Fruit fly (Drosophila melanogaster) whole organism, prepupa: ENCODE data around the gene CG9500.
A peak's percentile ranks its signal among the peaks of the same experiment; 100 is the strongest.

Experiments used
- Blimp-1 ChIP-seq: fragments of 200-800 bp; sonication (Bioruptor generic); optimal IDR thresholded peaks from 3 replicates; lab custom pipeline; 2017; ENCODE audit warnings: missing biosample characterization, missing genetic modification characterization, mild to moderate bottlenecking, moderate library complexity, missing genetic modification reagents
- CG10631 ChIP-seq: fragments of 200-800 bp; sonication (Bioruptor generic); optimal IDR thresholded peaks from 2 replicates; lab custom pipeline; 2016; ENCODE audit warnings: missing biosample characterization, missing genetic modification characterization
- CG11294 ChIP-seq: fragments of 200-800 bp; sonication (Bioruptor generic); IDR thresholded peaks from 2 replicates; pipeline ENCODE4 v1.3.6; 2022; ENCODE audit warnings: missing biosample characterization, missing genetic modification characterization
- CG11902 ChIP-seq: fragments of 200-800 bp; sonication (Bioruptor generic); optimal IDR thresholded peaks from 3 replicates; lab custom pipeline; 2016; ENCODE audit warnings: missing biosample characterization, missing genetic modification characterization
- CG3032 ChIP-seq: fragments of 200-800 bp; optimal IDR thresholded peaks from 2 replicates; lab custom pipeline; 2019; ENCODE audit warnings: missing biosample characterization, mild to moderate bottlenecking, missing genetic modification characterization, moderate library complexity
- CG31627 ChIP-seq: fragments of 200-800 bp; sonication (Bioruptor generic); optimal IDR thresholded peaks from 3 replicates; lab custom pipeline; 2016; ENCODE audit warnings: missing biosample characterization, missing genetic modification characterization
- CG32006 ChIP-seq: fragments of 200-800 bp; sonication (Bioruptor generic); optimal IDR thresholded peaks from 3 replicates; lab custom pipeline; 2017; ENCODE audit warnings: missing biosample characterization, mild to moderate bottlenecking, missing genetic modification characterization
- CG34406 ChIP-seq: fragments of 200-800 bp; sonication (Bioruptor generic); optimal IDR thresholded peaks from 3 replicates; lab custom pipeline; 2016; ENCODE audit warnings: missing biosample characterization, missing genetic modification characterization
- CG3919 ChIP-seq: fragments of 200-800 bp; sonication (Bioruptor generic); optimal IDR thresholded peaks from 3 replicates; lab custom pipeline; 2016; ENCODE audit warnings: missing biosample characterization, missing genetic modification characterization
- CG4318 ChIP-seq: fragments of 200-800 bp; sonication (Bioruptor generic); optimal IDR thresholded peaks from 3 replicates; lab custom pipeline; 2017; ENCODE audit warnings: missing biosample characterization, mild to moderate bottlenecking, missing genetic modification characterization
- CG6163 ChIP-seq: fragments of 200-800 bp; sonication (Bioruptor generic); IDR thresholded peaks from 3 replicates; pipeline ENCODE4 v1.3.6; 2022; ENCODE audit warnings: missing biosample characterization, missing genetic modification characterization
- CG6808 ChIP-seq: fragments of 200-800 bp; sonication (Bioruptor generic); optimal IDR thresholded peaks from 3 replicates; lab custom pipeline; 2017; ENCODE audit warnings: missing biosample characterization, missing genetic modification characterization, mild to moderate bottlenecking, moderate library complexity, missing genetic modification reagents
- CG6854 ChIP-seq: fragments of 200-800 bp; sonication (Bioruptor generic); optimal IDR thresholded peaks from 2 replicates; lab custom pipeline; 2017; ENCODE audit warnings: missing biosample characterization, mild to moderate bottlenecking, missing genetic modification characterization
- CG7368 ChIP-seq: fragments of 200-800 bp; sonication (Bioruptor generic); optimal IDR thresholded peaks from 3 replicates; lab custom pipeline; 2016; ENCODE audit warnings: missing biosample characterization, missing genetic modification characterization
- CG8119 ChIP-seq: fragments of 200-800 bp; sonication (Bioruptor generic); IDR thresholded peaks from 3 replicates; pipeline ENCODE4 v1.3.6; 2022; ENCODE audit warnings: missing biosample characterization, missing genetic modification characterization
- CG8632 ChIP-seq: fragments of 200-800 bp; sonication (Bioruptor generic); optimal IDR thresholded peaks from 3 replicates; lab custom pipeline; 2016; ENCODE audit warnings: missing biosample characterization, missing genetic modification characterization
- Eip75B ChIP-seq: fragments of 200-800 bp; sonication (Bioruptor generic); optimal IDR thresholded peaks from 3 replicates; lab custom pipeline; 2016; ENCODE audit warnings: missing biosample characterization, missing genetic modification characterization
- Eip78C ChIP-seq: fragments of 200-800 bp; sonication (Bioruptor generic); peaks from one replicate; lab custom pipeline; 2016; ENCODE audit warnings: missing biosample characterization, missing genetic modification characterization
- Eip93F ChIP-seq: fragments of 200-800 bp; sonication (Bioruptor generic); optimal IDR thresholded peaks from 2 replicates; lab custom pipeline; 2016; ENCODE audit warnings: missing biosample characterization, mild to moderate bottlenecking, missing genetic modification characterization
- Ets21C ChIP-seq: fragments of 200-800 bp; sonication (Bioruptor generic); optimal IDR thresholded peaks from 3 replicates; lab custom pipeline; 2016; ENCODE audit warnings: missing biosample characterization, missing genetic modification characterization
- Hr39 ChIP-seq: fragments of 200-800 bp; sonication (Bioruptor generic); optimal IDR thresholded peaks from 2 replicates; lab custom pipeline; 2016; ENCODE audit warnings: missing biosample characterization, missing genetic modification characterization
- Hr4 ChIP-seq: fragments of 200-800 bp; sonication (Bioruptor generic); optimal IDR thresholded peaks from 3 replicates; lab custom pipeline; 2016; ENCODE audit warnings: missing biosample characterization, missing genetic modification characterization
- Lpt ChIP-seq: fragments of 200-800 bp; sonication (Bioruptor generic); optimal IDR thresholded peaks from 3 replicates; lab custom pipeline; 2016; ENCODE audit warnings: missing biosample characterization, missing genetic modification characterization
- OdsH ChIP-seq: fragments of 200-800 bp; sonication (Bioruptor generic); optimal IDR thresholded peaks from 3 replicates; lab custom pipeline; 2016; ENCODE audit warnings: missing biosample characterization, missing genetic modification characterization
- achi ChIP-seq: fragments of 200-800 bp; sonication (Bioruptor generic); optimal IDR thresholded peaks from 3 replicates; lab custom pipeline; 2016; ENCODE audit warnings: missing biosample characterization, missing genetic modification characterization
- cyc ChIP-seq: fragments of 200-800 bp; sonication (Bioruptor generic); optimal IDR thresholded peaks from 3 replicates; lab custom pipeline; 2016; ENCODE audit warnings: missing biosample characterization, missing genetic modification characterization
- dsx ChIP-seq: fragments of 200-800 bp; optimal IDR thresholded peaks from 3 replicates; lab custom pipeline; 2019; ENCODE audit warnings: missing biosample characterization, mild to moderate bottlenecking, missing genetic modification characterization, moderate library complexity; ENCODE audit not compliant: poor library complexity, severe bottlenecking
- eg ChIP-seq: fragments of 200-800 bp; sonication (Bioruptor generic); IDR thresholded peaks from 3 replicates; pipeline ENCODE4 v1.3.6; 2022; ENCODE audit warnings: missing biosample characterization, missing genetic modification characterization
- fkh ChIP-seq: fragments of 200-800 bp; sonication (Bioruptor generic); optimal IDR thresholded peaks from 3 replicates; lab custom pipeline; 2017; ENCODE audit warnings: missing biosample characterization, mild to moderate bottlenecking, missing genetic modification characterization, moderate library complexity
- lz ChIP-seq: fragments of 200-800 bp; sonication (Bioruptor generic); optimal IDR thresholded peaks from 3 replicates; lab custom pipeline; 2016; ENCODE audit warnings: missing biosample characterization, missing genetic modification characterization
- net ChIP-seq: fragments of 200-800 bp; sonication (Bioruptor generic); optimal IDR thresholded peaks from 3 replicates; lab custom pipeline; 2016; ENCODE audit warnings: missing biosample characterization, missing genetic modification characterization
- pdm3 ChIP-seq: fragments of 200-800 bp; sonication (Bioruptor generic); optimal IDR thresholded peaks from 3 replicates; lab custom pipeline; 2016; ENCODE audit warnings: missing biosample characterization, missing genetic modification characterization
- svp ChIP-seq: fragments of 200-800 bp; sonication (Bioruptor generic); peaks from one replicate; lab custom pipeline; 2016; ENCODE audit warnings: missing biosample characterization, missing genetic modification characterization
- topi ChIP-seq: fragments of 200-800 bp; sonication (Bioruptor generic); optimal IDR thresholded peaks from 3 replicates; lab custom pipeline; 2016; ENCODE audit warnings: missing biosample characterization, missing genetic modification characterization
- vri ChIP-seq: fragments of 200-800 bp; sonication (Bioruptor generic); optimal IDR thresholded peaks from 3 replicates; lab custom pipeline; 2016; ENCODE audit warnings: missing biosample characterization, mild to moderate bottlenecking, missing genetic modification characterization

CG9500 gene

dm6 chr2L:6358218-6358617, at the start of gene CG9500:
Gene CG9500, minus strand, starts transcription at chr2L:6358318.
- no peak for TF ChIP-seq cyc (GFP tag; lab: Kevin White, UChicago)
- TF ChIP-seq CG8119 (GFP tag; lab: Robert Waterston, UW): no peak
- no peak for TF ChIP-seq Blimp-1 (GFP tag; lab: Kevin White, UChicago)
- no peak for TF ChIP-seq Eip75B (GFP tag; lab: Kevin White, UChicago)
- TF ChIP-seq Eip78C: no peak
- TF ChIP-seq dsx (GFP tag; lab: Kevin White, UChicago): no peak
- no peak for TF ChIP-seq CG10631
- TF ChIP-seq Hr4: no peak
- TF ChIP-seq OdsH (GFP tag; lab: Kevin White, UChicago): no peak
- no peak for TF ChIP-seq topi (GFP tag; lab: Kevin White, UChicago)
- no peak for TF ChIP-seq svp
- TF ChIP-seq CG6163: no peak
- no peak for TF ChIP-seq Lpt (GFP tag; lab: Kevin White, UChicago)
- no peak for TF ChIP-seq CG31627
- TF ChIP-seq pdm3 (GFP tag; lab: Kevin White, UChicago): no peak
- TF ChIP-seq Eip93F (GFP tag; lab: Kevin White, UChicago): no peak
- no peak for TF ChIP-seq achi
- TF ChIP-seq CG11294 (GFP tag; lab: Robert Waterston, UW): no peak
- TF ChIP-seq vri (GFP tag; lab: Kevin White, UChicago): no peak
- TF ChIP-seq CG11902 (GFP tag; lab: Kevin White, UChicago): no peak

dm6 chr2L:6397149-6397548, 39.0 kb upstream of the CG9500 start, which contains the start of gene CG42369:
Gene CG42369, minus strand, starts transcription at chr2L:6397249.
- TF ChIP-seq cyc (GFP tag; lab: Kevin White, UChicago) (no peak), CG7368 (GFP tag; lab: Kevin White, UChicago) (no peak), eg (0 out of 3 replicates have a peak, but pooled peaks have one; percentile 13), fkh (GFP tag; lab: Kevin White, UChicago) (no peak), Eip78C (no peak), CG31627 (no peak), CG6808 (GFP tag; lab: Kevin White, UChicago) (no peak)

dm6 chr2L:6391469-6391868, 33.4 kb upstream of the CG9500 start:
- no peak for TF ChIP-seq Lpt (GFP tag; lab: Kevin White, UChicago)
- no peak for TF ChIP-seq CG6163
- no peak for TF ChIP-seq CG8632 (GFP tag; lab: Kevin White, UChicago)
- no peak for TF ChIP-seq CG31627
- TF ChIP-seq lz (GFP tag; lab: Kevin White, UChicago): no peak
- TF ChIP-seq OdsH (GFP tag; lab: Kevin White, UChicago): no peak
- no peak for TF ChIP-seq Blimp-1 (GFP tag; lab: Kevin White, UChicago)
- no peak for TF ChIP-seq CG4318
- no peak for TF ChIP-seq Ets21C
- TF ChIP-seq svp: no peak
- TF ChIP-seq CG10631: no peak
- TF ChIP-seq Eip75B (GFP tag; lab: Kevin White, UChicago): no peak
- TF ChIP-seq net (GFP tag; lab: Kevin White, UChicago): no peak
- no peak for TF ChIP-seq CG34406 (GFP tag; lab: Kevin White, UChicago)
- no peak for TF ChIP-seq Hr4
- no peak for TF ChIP-seq CG3032 (tag; lab: Kevin White, UChicago)
- TF ChIP-seq Hr39 (GFP tag; lab: Kevin White, UChicago): no peak
- TF ChIP-seq CG3919 (GFP tag; lab: Kevin White, UChicago): no peak
- TF ChIP-seq CG6854 (GFP tag; lab: Kevin White, UChicago): no peak

- TF ChIP-seq CG8119 (GFP tag; lab: Robert Waterston, UW) (no peak), cyc (GFP tag; lab: Kevin White, UChicago) (no peak), CG32006 (no peak), CG11902 (GFP tag; lab: Kevin White, UChicago) (no peak), CG31627 (no peak), svp (peak; percentile 94)
These were observed 28.9 kb upstream of the CG9500 start for dm6 chr2L:6387068-6387467.
